Worm (Caenorhabditis elegans) whole organism, early embryonic: Measurements from ENCODE around the gene din-1.

ENCODE experiments used
- aly-1 ChIP-seq: sonication (generic microtip); optimal IDR thresholded peaks from 2 replicates; lab custom pipeline; 2016; ENCODE audit warnings: missing genetic modification characterization, missing compliant biosample characterization
- ama-1 ChIP-seq: fragments of 150-350 bp; optimal IDR thresholded peaks from 2 replicates; lab custom pipeline; 2014
- ets-7 ChIP-seq: sonication (generic microtip); optimal IDR thresholded peaks from 2 replicates; lab custom pipeline; 2016; ENCODE audit warnings: missing genotype, missing genetic modification characterization, missing compliant biosample characterization
- flt-1 ChIP-seq: fragments of 200-800 bp; sonication (Bioruptor generic); IDR thresholded peaks from 2 replicates; pipeline ENCODE4 v1.3.6; 2022; ENCODE audit warnings: missing genetic modification characterization, missing compliant biosample characterization
- hmg-4 ChIP-seq: fragments of 200-800 bp; sonication (Bioruptor generic); optimal IDR thresholded peaks from 2 replicates; lab custom pipeline; 2018; ENCODE audit warnings: mild to moderate bottlenecking, missing genetic modification characterization, missing compliant biosample characterization
- pes-1 ChIP-seq: fragments of 200-800 bp; sonication (Bioruptor generic); IDR thresholded peaks from 2 replicates; pipeline ENCODE4 v1.3.6; 2022; ENCODE audit warnings: missing genetic modification reagents, missing genetic modification characterization, missing compliant biosample characterization
- scrt-1 ChIP-seq: fragments of 200-800 bp; sonication (Bioruptor generic); IDR thresholded peaks from 2 replicates; pipeline ENCODE4 v1.3.6; 2022; ENCODE audit warnings: missing genetic modification characterization, missing compliant biosample characterization
- sea-1 ChIP-seq: fragments of 200-800 bp; sonication (Bioruptor generic); conservative IDR thresholded peaks from 2 replicates; pipeline ENCODE4 v1.3.6; 2022; ENCODE audit warnings: missing genetic modification characterization, missing compliant biosample characterization

DNA sequence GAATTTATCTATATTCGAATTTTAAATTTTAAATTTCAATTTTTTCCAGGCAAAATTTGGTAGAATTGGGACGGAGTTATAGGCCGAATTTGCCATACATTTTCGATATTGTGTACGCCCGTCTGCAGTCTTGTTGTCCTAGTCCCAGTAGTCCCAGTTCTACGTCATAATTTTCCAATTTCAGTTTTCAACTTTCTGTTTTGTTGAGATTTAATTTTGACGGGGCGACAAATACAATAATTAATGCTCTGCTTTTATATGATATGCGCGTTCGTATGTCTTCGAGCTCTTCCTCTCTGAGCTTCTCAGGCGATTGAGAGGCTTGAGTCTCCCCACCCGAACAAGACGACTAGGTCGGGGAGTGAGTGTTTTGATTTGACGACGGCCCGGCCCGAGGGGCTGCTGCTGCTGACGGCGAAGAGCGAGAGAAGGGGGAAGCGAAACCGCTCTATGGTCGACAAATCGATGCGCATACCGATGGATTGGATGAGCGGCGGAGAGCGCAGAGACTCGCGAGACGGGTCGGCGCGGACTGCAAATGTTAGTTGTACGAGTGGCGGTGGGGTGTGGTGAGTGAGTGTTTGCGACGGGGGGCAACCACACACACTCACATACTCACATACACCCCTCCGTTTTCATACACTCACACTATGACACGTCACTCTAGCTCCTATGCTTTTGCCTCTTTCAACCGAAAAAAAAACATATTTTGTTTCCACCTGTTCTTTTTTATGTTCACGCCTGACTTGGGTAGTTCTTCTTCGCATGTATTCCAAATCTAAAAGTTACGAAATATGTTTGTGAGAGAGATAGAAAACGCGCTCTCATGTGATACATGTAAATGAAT is 1.5 kb upstream of the din-1 start:
- TF ChIP-seq flt-1 (GFP tag; lab: Robert Waterston, UW) (peak; percentile 57), scrt-1 (GFP tag; lab: Robert Waterston, UW) (peak; percentile 58; the same call in 1 of the 2 replicates), aly-1 (tag; lab: Kevin White, UChicago) (peak; percentile 61), sea-1 (GFP tag; lab: Robert Waterston, UW) (peak; percentile 70), ama-1 (lab: Kevin White, UChicago) (peak; percentile 60), ets-7 (tag; lab: Kevin White, UChicago) (peak; percentile 37), hmg-4 (peak; percentile 92), pes-1 (no peak; the same call in 1 of the 2 replicates)
